Worm (Caenorhabditis elegans) whole organism, young adult: ENCODE results near the gene C06H5.8.
A peak's percentile ranks its signal among the peaks of the same experiment; 100 is the strongest.

Source experiments
- ama-1 ChIP-seq, 3 experiments: fragments of 150-350 bp in 1 of 3; sonication (generic microtip) in 2 of 3; optimal IDR thresholded peaks; 2 replicates each; lab custom pipeline; 2014 to 2018; ENCODE audit warnings: missing biosample characterization in 2 of 3, missing genetic modification characterization in 2 of 3, missing genetic modification reagents in 2 of 3
- aptf-3 ChIP-seq: fragments of 200-800 bp; sonication (Bioruptor generic); IDR thresholded peaks from 2 replicates; pipeline ENCODE4 v1.3.6; 2022; ENCODE audit warnings: missing genetic modification characterization, missing compliant biosample characterization
- ceh-91 ChIP-seq: fragments of 200-800 bp; sonication (Bioruptor generic); IDR thresholded peaks from 2 replicates; pipeline ENCODE4 v1.3.6; 2022; ENCODE audit warnings: missing genetic modification reagents, missing genetic modification characterization, missing compliant biosample characterization
- egrh-3 ChIP-seq: fragments of 200-800 bp; sonication (Bioruptor generic); IDR thresholded peaks from 2 replicates; pipeline ENCODE4 v1.3.6; 2022; ENCODE audit warnings: missing genetic modification reagents, missing genetic modification characterization, missing compliant biosample characterization
- lin-35 ChIP-seq, 3 experiments: fragments of 150-350 bp in 2 of 3; sonication (generic microtip) in 1 of 3; optimal IDR thresholded peaks; 2 replicates each; lab custom pipeline; 2014 to 2018; ENCODE audit warnings: missing biosample characterization in 3 of 3, missing genetic modification characterization in 3 of 3, missing genetic modification reagents in 3 of 3
- somi-1 ChIP-seq: fragments of 200-800 bp; sonication (Bioruptor generic); optimal IDR thresholded peaks from 2 replicates; lab custom pipeline; 2018; ENCODE audit warnings: mild to moderate bottlenecking, missing genetic modification characterization, missing compliant biosample characterization
- unc-130 ChIP-seq: sonication (generic microtip); optimal IDR thresholded peaks from 2 replicates; lab custom pipeline; 2016; ENCODE audit warnings: missing genetic modification reagents, missing genetic modification characterization, missing compliant biosample characterization
- unc-62 ChIP-seq: fragments of 150-350 bp; optimal IDR thresholded peaks from 2 replicates; lab custom pipeline; 2014; ENCODE audit warnings: missing biosample characterization, missing genetic modification reagents, missing genetic modification characterization
- zfh-2 ChIP-seq: fragments of 200-800 bp; sonication (Bioruptor generic); conservative IDR thresholded peaks from 2 replicates; pipeline ENCODE4 v1.3.6; 2022; ENCODE audit warnings: missing genetic modification reagents, missing genetic modification characterization, missing compliant biosample characterization

- TF ChIP-seq lin-35 (GFP tag; optimal IDR thresholded peaks at IDR 0.05; lab: Kevin White, UChicago) (no peak), ama-1 (optimal IDR thresholded peaks at IDR 0.05; lab: Kevin White, UChicago) (no peak), ama-1 (GFP tag; optimal IDR thresholded peaks at IDR 0.05; lab: Kevin White, UChicago) (peak in 1 of 2 experiments; percentile 20), unc-130 (GFP tag; lab: Kevin White, UChicago) (no peak), egrh-3 (GFP tag; lab: Robert Waterston, UW) (no peak), unc-62 (GFP tag; lab: Kevin White, UChicago) (no peak), ceh-91 (GFP tag; lab: Robert Waterston, UW) (no peak), aptf-3 (GFP tag; lab: Robert Waterston, UW) (no peak), somi-1 (GFP tag; lab: Kevin White, UChicago) (no peak), zfh-2 (no peak)
Observed at ce11 chrV:17935857-17936256, 17.0 kb downstream of the C06H5.8 start.
